Fruit fly (Drosophila melanogaster) whole organism, embryonic: ENCODE data around the gene CG9886.
A peak's percentile ranks its signal among the peaks of the same experiment; 100 is the strongest.

Experiments
- Adf1 ChIP-seq: fragments of 200-800 bp; sonication (Bioruptor generic); IDR thresholded peaks from 2 replicates; pipeline ENCODE4 v1.3.6; 2022; ENCODE audit warnings: missing biosample characterization, missing genetic modification characterization
- CG17361 ChIP-seq: fragments of 200-800 bp; sonication (Bioruptor generic); IDR thresholded peaks from 3 replicates; pipeline ENCODE4 v1.3.6; 2022; ENCODE audit warnings: missing biosample characterization, missing genetic modification characterization
- CG34422 ChIP-seq: fragments of 200-800 bp; sonication (Bioruptor generic); IDR thresholded peaks from 3 replicates; pipeline ENCODE4 v1.3.6; 2022; ENCODE audit warnings: missing biosample characterization, missing genetic modification characterization
- CG6765 ChIP-seq: fragments of 200-800 bp; sonication (Bioruptor generic); optimal IDR thresholded peaks from 3 replicates; lab custom pipeline; 2017; ENCODE audit warnings: missing biosample characterization, mild to moderate bottlenecking, missing genetic modification characterization
- CG8478 ChIP-seq: fragments of >200 bp; optimal IDR thresholded peaks from 2 replicates; lab custom pipeline; 2018
- CrebB ChIP-seq: fragments of 200-800 bp; sonication (Bioruptor generic); optimal IDR thresholded peaks from 3 replicates; lab custom pipeline; 2018; ENCODE audit warnings: missing biosample characterization, mild to moderate bottlenecking, missing genetic modification characterization
- Drgx ChIP-seq: fragments of 200-800 bp; sonication (Bioruptor generic); IDR thresholded peaks from 2 replicates; pipeline ENCODE4 v1.3.6; 2022; ENCODE audit warnings: missing biosample characterization, missing genetic modification characterization
- Hsf ChIP-seq: fragments of 200-800 bp; sonication (Bioruptor generic); optimal IDR thresholded peaks from 3 replicates; lab custom pipeline; 2016; ENCODE audit warnings: missing biosample characterization, missing genetic modification characterization
- Neu2 ChIP-seq: fragments of 200-800 bp; sonication (Bioruptor generic); optimal IDR thresholded peaks from 3 replicates; lab custom pipeline; 2016; ENCODE audit warnings: missing biosample characterization, missing genetic modification characterization, borderline replicate concordance
- Stat92E ChIP-seq, 3 experiments: fragments of >200 bp in 2 of 3; fragments of 200-800 bp in 1 of 3; sonication (Bioruptor generic) in 1 of 3; optimal IDR thresholded peaks; 2 replicates each; lab custom pipeline; 2017 to 2019; ENCODE audit warnings: missing biosample characterization in 3 of 3, missing genetic modification characterization in 3 of 3, mild to moderate bottlenecking in 1 of 3, moderate library complexity in 1 of 3
- amos ChIP-seq: fragments of 200-800 bp; sonication (Bioruptor generic); IDR thresholded peaks from 2 replicates; pipeline ENCODE4 v1.3.6; 2022; ENCODE audit warnings: missing biosample characterization, missing genetic modification characterization; ENCODE audit not compliant: partially characterized antibody
- ken ChIP-seq: fragments of 200-800 bp; sonication (Bioruptor generic); IDR thresholded peaks from 3 replicates; pipeline ENCODE4 v1.3.6; 2022; ENCODE audit warnings: missing biosample characterization, missing genetic modification characterization
- pb ChIP-seq: fragments of 200-800 bp; sonication (Bioruptor generic); optimal IDR thresholded peaks from 3 replicates; lab custom pipeline; 2016; ENCODE audit warnings: missing biosample characterization, missing genetic modification characterization

DNA sequence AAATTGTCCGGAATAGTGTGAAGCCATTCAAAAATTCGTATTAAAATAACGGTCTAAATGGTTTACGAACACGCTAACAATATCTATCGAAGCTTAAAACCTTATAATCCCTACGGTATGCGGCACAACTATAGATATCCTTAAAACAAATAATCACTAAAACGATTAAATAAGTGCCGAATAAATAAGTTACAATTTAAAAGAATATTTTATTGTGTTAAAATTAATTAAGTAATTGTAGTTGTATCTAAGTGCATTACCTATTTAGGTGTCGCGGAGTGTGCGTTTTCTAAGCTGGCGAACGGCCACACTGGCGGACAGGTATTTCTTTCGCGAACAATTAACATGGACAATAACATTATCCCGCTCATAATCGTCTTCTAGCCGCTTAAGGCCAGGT lies 39.8 kb upstream of the CG9886 start, which contains the start of gene Eogt:
- TF ChIP-seq CG17361 (peak; percentile 90), Hsf (GFP tag; lab: Kevin White, UChicago) (peak; percentile 92), CG8478 (lab: Kevin White, UChicago) (no peak), Drgx (GFP tag; lab: Robert Waterston, UW) (peak; percentile 94), amos (no peak), CG34422 (GFP tag; lab: Robert Waterston, UW) (peak; percentile 98), Adf1 (GFP tag; lab: Robert Waterston, UW) (peak; percentile 77), pb (GFP tag; lab: Kevin White, UChicago) (no peak), ken (GFP tag; lab: Robert Waterston, UW) (peak; percentile 98), Stat92E (GFP tag; optimal IDR thresholded peaks at IDR 0.05; lab: Kevin White, UChicago) (peak in 1 of 3 experiments; percentile 79), CrebB (tag; lab: Kevin White, UChicago) (peak; percentile 91), Neu2 (no peak), CG6765 (peak; percentile 43)
